Worm (Caenorhabditis elegans) whole organism, midembryonic: Measurements from ENCODE around the gene lin-36.
A peak's percentile ranks its signal among the peaks of the same experiment; 100 is the strongest.

Experiments
- T22C8.4 ChIP-seq: fragments of 200-800 bp; sonication (Bioruptor generic); IDR thresholded peaks from 2 replicates; pipeline ENCODE4 v1.3.6; 2022; ENCODE audit warnings: missing genetic modification characterization, missing compliant biosample characterization
- cog-1 ChIP-seq: sonication (generic microtip); optimal IDR thresholded peaks from 2 replicates; lab custom pipeline; 2016; ENCODE audit warnings: missing genetic modification characterization, missing compliant biosample characterization
- flt-1 ChIP-seq: fragments of 200-800 bp; sonication (Bioruptor generic); IDR thresholded peaks from 2 replicates; pipeline ENCODE4 v1.3.6; 2022; ENCODE audit warnings: missing genetic modification characterization, missing compliant biosample characterization
- klf-2 ChIP-seq: fragments of 200-800 bp; sonication (Bioruptor generic); conservative IDR thresholded peaks from 2 replicates; pipeline ENCODE4 v1.3.6; 2022; ENCODE audit warnings: missing genetic modification reagents, missing genetic modification characterization, missing compliant biosample characterization
- med-1 ChIP-seq: sonication (generic microtip); optimal IDR thresholded peaks from 2 replicates; lab custom pipeline; 2017; ENCODE audit warnings: missing genetic modification characterization, mild to moderate bottlenecking, missing compliant biosample characterization, antibody characterized with exemption, missing genetic modification reagents; ENCODE audit not compliant: insufficient read depth
- ref-1 ChIP-seq: fragments of 200-800 bp; sonication (Bioruptor generic); conservative IDR thresholded peaks from 2 replicates; pipeline ENCODE4 v1.3.6; 2022; ENCODE audit warnings: missing genetic modification reagents, missing genetic modification characterization, missing compliant biosample characterization
- tab-1 ChIP-seq: fragments of 200-800 bp; sonication (Bioruptor generic); IDR thresholded peaks from 2 replicates; pipeline ENCODE4 v1.3.6; 2022; ENCODE audit warnings: missing genetic modification characterization, missing compliant biosample characterization
- ztf-23 ChIP-seq: fragments of 200-800 bp; sonication (Bioruptor generic); IDR thresholded peaks from 2 replicates; pipeline ENCODE4 v1.3.6; 2022; ENCODE audit warnings: missing genetic modification reagents, missing genetic modification characterization, missing compliant biosample characterization
- ztf-29 ChIP-seq: fragments of 200-800 bp; sonication (Bioruptor generic); IDR thresholded peaks from 2 replicates; pipeline ENCODE4 v1.3.6; 2022; ENCODE audit warnings: missing genetic modification reagents, missing genetic modification characterization, missing compliant biosample characterization

lin-36 gene

DNA sequence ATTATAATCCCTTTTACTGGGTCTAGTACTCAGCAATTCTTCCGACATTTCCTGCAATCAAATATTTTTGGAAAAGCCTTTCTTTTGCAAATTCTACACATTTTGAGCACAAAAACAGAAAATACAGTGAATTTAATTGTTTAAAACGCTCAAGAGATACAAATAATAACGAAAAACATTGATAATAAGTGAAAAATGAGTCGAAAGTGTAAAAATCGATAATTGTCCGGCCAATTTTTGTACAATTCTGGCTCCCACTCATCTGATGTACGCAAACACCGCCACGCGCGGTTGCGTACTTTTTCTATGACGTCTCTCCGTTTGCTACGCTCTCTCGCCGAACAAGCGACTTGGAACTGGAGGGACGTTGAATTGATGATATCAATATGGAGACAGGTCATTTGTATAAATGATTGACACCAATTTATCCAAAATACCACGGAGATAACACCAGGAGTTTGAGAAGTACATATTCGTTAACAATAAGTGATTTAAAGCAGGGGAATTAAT, at the start of gene lin-36:
Gene lin-36 (minus strand): TSS at position 51 of the 510 bp plus-strand sequence.
- no peak for TF ChIP-seq klf-2
- peak; percentile 53; the same call in 1 of the 2 replicates for TF ChIP-seq ztf-23 (GFP tag; lab: Robert Waterston, UW)
- TF ChIP-seq T22C8.4 (GFP tag; lab: Robert Waterston, UW), result peak; percentile 90
- TF ChIP-seq flt-1, result peak; percentile 48; the same call in 1 of the 2 replicates
- TF ChIP-seq ref-1, result no peak
- TF ChIP-seq cog-1, result peak; percentile 84
- TF ChIP-seq ztf-29 (GFP tag; lab: Robert Waterston, UW), result no peak

DNA sequence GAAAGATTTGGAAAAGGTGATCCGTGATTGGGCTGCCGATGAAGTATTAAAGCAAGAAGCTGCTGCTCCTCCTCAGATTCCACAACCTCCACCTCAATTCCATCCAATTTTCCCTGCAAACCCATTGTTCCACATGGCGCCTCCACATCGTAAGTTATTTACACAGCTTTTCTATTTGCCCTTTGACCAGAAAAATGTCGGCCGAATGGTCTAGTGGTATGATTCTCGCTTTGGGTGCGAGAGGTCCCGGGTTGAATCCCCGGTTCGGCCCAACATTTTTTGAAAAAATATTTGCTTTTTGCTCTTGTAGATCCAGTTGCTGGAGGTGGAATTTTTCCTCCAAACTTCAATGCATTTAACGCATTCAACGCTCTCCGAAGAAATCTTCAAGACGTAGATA, 48.5 kb upstream of the lin-36 start:
- no peak for TF ChIP-seq klf-2
- no peak for TF ChIP-seq ztf-23 (GFP tag; lab: Robert Waterston, UW)
- TF ChIP-seq cog-1, result no peak
- TF ChIP-seq ref-1, result no peak
- peak; percentile 80 for TF ChIP-seq flt-1
- TF ChIP-seq T22C8.4 (GFP tag; lab: Robert Waterston, UW), result no peak

DNA sequence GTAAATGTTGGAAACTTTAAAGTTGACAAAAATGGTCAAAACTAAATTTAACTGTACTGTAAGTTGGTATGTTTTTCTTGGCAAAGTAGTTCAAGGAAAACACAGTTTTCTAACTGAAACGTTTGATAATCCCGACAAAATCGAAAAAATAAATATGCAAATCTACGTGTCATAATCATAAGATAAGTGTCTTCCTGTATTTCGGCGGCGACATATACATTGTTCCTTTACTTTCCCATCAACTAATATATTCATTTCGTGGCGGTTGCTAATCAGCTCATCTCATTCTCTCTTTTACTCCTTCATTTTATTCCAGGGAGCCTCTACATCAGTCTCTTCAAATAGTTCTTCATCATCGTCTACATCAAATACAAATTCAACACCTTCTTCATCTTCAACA, 47.1 kb upstream of the lin-36 start:
- no peak for TF ChIP-seq ztf-29 (GFP tag; lab: Robert Waterston, UW)
- no peak for TF ChIP-seq T22C8.4 (GFP tag; lab: Robert Waterston, UW)
- TF ChIP-seq tab-1 (GFP tag; lab: Robert Waterston, UW), result no peak
- no peak for TF ChIP-seq ztf-23 (GFP tag; lab: Robert Waterston, UW)
- TF ChIP-seq ref-1, result no peak

DNA sequence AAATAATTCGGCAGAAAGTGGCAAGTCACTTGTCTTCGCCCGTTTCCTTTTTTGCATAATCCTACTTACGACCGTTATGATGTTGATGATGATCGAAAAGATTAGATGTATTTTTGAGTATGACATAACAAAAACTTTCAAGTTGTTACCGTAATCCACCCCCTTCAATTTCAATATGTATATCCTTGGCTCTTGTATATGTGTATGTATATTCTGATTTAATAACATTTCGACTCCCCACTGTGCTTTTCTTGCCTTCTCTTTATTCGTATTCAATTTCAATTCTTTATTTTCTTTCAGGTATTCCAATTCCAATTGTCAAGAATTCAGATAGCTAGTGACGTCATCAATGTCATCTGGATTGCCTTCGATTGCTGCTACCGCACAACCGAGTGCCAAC, 46.3 kb upstream of the lin-36 start, which contains the start of gene pros-1:
Gene pros-1 (plus strand): TSS at position 301 of the 400 bp plus-strand sequence.
- no peak for TF ChIP-seq flt-1
- TF ChIP-seq ref-1, result no peak
- TF ChIP-seq med-1 (GFP tag; lab: Kevin White, UChicago), result no peak
- TF ChIP-seq klf-2, result no peak
- TF ChIP-seq T22C8.4 (GFP tag; lab: Robert Waterston, UW), result no peak
- TF ChIP-seq ztf-23 (GFP tag; lab: Robert Waterston, UW), result no peak
- TF ChIP-seq ztf-29 (GFP tag; lab: Robert Waterston, UW), result no peak
- no peak for TF ChIP-seq cog-1
- TF ChIP-seq tab-1 (GFP tag; lab: Robert Waterston, UW), result no peak

DNA sequence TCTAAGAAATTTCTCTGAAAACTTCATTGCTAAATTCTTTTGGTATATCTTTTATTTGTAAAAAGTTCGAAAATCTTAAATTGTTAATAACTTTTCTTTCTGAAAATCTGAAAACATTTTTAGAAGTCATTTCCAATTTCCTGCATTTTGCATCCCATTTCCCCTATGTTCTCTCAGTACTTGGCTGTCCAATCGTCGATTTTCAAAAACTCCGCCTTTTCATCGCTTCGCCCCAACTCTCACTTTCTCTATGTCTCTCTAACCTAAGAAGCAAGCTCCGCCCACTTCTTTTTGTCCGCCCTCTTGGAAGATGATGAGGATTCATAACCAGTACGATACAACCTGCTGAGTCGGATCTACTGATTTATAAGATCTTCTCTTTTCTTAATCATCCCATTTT, 44.4 kb upstream of the lin-36 start:
- TF ChIP-seq ref-1, result no peak
- no peak for TF ChIP-seq T22C8.4 (GFP tag; lab: Robert Waterston, UW)
- no peak for TF ChIP-seq cog-1
- TF ChIP-seq flt-1, result no peak
- TF ChIP-seq ztf-23 (GFP tag; lab: Robert Waterston, UW), result no peak
- TF ChIP-seq ztf-29 (GFP tag; lab: Robert Waterston, UW), result no peak
- TF ChIP-seq med-1 (GFP tag; lab: Kevin White, UChicago), result no peak
- TF ChIP-seq tab-1 (GFP tag; lab: Robert Waterston, UW), result no peak
- no peak for TF ChIP-seq klf-2

DNA sequence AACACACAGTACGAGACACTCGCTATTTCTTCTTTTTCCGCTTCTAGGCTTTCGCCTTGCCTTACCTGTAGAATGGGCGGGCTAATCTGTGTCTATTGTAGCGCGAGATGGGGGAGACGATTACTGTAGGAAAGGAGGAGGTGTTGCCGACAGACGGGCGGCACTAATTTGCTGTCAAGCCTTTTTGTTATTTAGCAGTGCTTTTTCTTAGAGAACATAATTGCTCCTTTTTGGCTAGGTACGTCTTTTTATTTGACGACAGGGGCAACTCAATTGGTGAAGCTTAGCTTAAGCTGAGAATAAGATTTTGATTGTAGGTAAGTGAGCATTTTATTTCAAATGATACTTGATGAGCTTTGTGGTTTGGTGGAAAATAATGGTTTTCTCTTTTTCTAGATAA, 43.0 kb upstream of the lin-36 start:
- TF ChIP-seq T22C8.4 (GFP tag; lab: Robert Waterston, UW), result no peak
- 0 out of 2 replicates have a peak, but pooled peaks have one; percentile 31 for TF ChIP-seq ztf-29 (GFP tag; lab: Robert Waterston, UW)
- no peak for TF ChIP-seq ztf-23 (GFP tag; lab: Robert Waterston, UW)

DNA sequence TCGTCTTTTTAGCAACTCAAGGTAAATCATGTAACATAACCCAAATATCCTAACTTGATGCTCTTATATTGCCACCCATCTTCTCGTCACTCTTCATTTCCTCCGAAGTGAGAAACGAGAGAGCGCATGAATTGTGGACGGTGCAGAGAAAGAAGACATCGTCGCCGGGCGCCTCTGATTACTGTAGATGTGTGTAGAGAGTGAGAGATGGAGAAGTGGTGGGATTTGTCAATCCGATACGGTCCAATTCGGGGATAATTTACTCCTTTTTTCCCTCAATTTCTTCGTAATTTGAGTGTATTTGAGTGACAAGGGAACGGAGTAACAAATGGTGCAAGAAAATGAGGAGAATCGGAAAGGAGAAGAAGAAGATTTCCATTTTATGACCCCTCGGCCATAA, 40.4 kb upstream of the lin-36 start:
- TF ChIP-seq cog-1, result no peak
- TF ChIP-seq klf-2, result no peak

DNA sequence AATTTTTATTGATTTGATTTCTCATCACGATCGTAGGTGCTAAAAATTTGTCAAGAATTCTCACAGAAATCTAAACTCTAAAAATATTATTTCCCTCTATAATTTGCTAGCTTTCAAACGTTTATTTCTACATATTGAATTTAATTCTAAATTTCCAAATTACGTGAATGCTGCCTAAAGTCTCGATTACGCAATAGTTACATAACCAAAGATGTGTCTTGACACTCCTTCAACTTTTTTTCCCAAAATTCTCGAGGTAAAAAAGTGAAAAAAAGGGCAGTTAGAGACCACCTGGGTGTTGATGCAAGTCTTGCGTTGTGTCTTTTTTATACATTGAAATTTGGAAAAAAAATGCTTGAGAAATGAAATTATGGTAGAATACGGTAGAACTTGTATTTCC, 31.2 kb upstream of the lin-36 start:
- TF ChIP-seq ztf-23 (GFP tag; lab: Robert Waterston, UW) (no peak), med-1 (GFP tag; lab: Kevin White, UChicago) (no peak), T22C8.4 (GFP tag; lab: Robert Waterston, UW) (no peak), cog-1 (no peak)

DNA sequence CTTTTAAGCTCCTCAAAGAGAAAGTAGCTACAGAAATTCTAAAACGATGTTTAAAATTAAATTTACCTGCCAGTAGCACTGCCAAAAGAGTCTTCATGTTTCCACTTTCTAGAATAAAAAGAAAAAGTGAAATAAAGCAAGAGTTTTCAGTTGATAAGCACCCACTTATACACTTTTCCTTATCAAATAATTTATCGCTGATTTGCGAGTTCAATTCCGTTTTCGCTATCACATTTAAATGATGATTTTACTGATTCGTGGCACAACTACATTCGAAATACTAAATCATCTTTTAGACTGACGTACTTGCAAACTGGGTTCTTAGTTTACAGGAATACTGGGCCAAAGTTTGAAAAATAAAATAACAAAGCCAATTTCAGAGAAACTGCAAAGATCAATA, 30.3 kb upstream of the lin-36 start, which contains the start of gene K12H4.7:
Gene K12H4.7 (minus strand): TSS at position 138 of the 400 bp plus-strand sequence.
- no peak for TF ChIP-seq med-1 (GFP tag; lab: Kevin White, UChicago)
- TF ChIP-seq tab-1 (GFP tag; lab: Robert Waterston, UW), result no peak
- TF ChIP-seq cog-1, result no peak
- no peak for TF ChIP-seq ztf-23 (GFP tag; lab: Robert Waterston, UW)
- TF ChIP-seq flt-1, result no peak
- no peak for TF ChIP-seq klf-2
- TF ChIP-seq ref-1, result no peak
- TF ChIP-seq ztf-29 (GFP tag; lab: Robert Waterston, UW), result no peak

DNA sequence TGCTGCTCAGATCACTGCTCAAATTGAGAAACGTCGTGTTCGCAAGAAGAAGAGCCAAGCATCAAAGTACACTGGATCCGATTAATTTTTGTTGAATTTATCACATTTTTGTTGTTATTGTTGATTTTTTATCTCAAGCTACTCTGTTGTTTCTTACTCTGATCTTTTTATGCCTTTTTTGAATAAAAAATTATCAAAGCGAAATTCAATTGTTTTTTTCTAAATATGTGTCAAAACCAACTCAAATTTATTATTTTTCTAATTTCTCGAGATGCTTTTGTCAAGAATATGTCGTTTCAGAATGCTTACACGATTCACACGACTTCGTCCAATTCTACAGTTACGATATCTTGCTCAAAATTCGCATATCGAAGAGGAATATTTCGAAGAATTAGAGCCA, 26.7 kb upstream of the lin-36 start, which contains the start of gene K12H4.2:
Gene K12H4.2 (plus strand): TSS at position 301 of the 400 bp plus-strand sequence.
- no peak for TF ChIP-seq ztf-23 (GFP tag; lab: Robert Waterston, UW)
- TF ChIP-seq klf-2, result no peak
- TF ChIP-seq T22C8.4 (GFP tag; lab: Robert Waterston, UW), result no peak
- TF ChIP-seq ztf-29 (GFP tag; lab: Robert Waterston, UW), result no peak
- TF ChIP-seq tab-1 (GFP tag; lab: Robert Waterston, UW), result no peak
- TF ChIP-seq med-1 (GFP tag; lab: Kevin White, UChicago), result no peak
- TF ChIP-seq flt-1, result no peak
- no peak for TF ChIP-seq ref-1

DNA sequence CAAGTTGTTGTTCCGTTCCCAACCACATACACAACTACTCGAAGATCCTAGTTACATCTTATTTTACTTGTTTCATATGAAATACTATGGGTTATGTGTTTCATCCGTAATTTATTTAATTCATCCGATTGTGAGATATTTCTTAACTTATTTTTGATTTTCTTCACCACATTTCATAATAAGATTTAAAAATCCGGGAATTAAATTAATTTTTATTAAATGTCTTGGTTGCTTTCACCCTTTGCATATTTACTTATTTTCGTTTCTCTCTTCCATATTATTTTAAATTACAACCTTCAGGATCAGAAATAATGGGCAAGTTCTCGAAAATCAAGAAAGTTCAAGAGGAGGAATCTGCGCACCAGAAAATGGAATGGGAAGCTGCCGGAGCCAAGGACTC, 25.1 kb upstream of the lin-36 start, which contains the start of gene K12H4.3:
Gene K12H4.3 (plus strand): TSS at position 301 of the 400 bp plus-strand sequence.
- TF ChIP-seq ztf-29 (GFP tag; lab: Robert Waterston, UW) (no peak), klf-2 (no peak), T22C8.4 (GFP tag; lab: Robert Waterston, UW) (no peak), ref-1 (no peak), flt-1 (no peak), cog-1 (no peak), med-1 (GFP tag; lab: Kevin White, UChicago) (no peak), tab-1 (GFP tag; lab: Robert Waterston, UW) (no peak), ztf-23 (GFP tag; lab: Robert Waterston, UW) (no peak)
